Worm (Caenorhabditis elegans) whole organism, L3 larva: ENCODE results near the gene F43E12.1.

Experiments used
- R02D3.7 ChIP-seq: fragments of 150-350 bp; optimal IDR thresholded peaks from 2 replicates; lab custom pipeline; 2014; ENCODE audit warnings: missing biosample characterization, missing genetic modification characterization
- aly-2 ChIP-seq: fragments of 150-350 bp; optimal IDR thresholded peaks from 2 replicates; lab custom pipeline; 2014; ENCODE audit warnings: missing biosample characterization, missing genetic modification characterization
- ama-1 ChIP-seq: fragments of 150-350 bp; optimal IDR thresholded peaks from 2 replicates; lab custom pipeline; 2018
- ceh-28 ChIP-seq: fragments of 150-350 bp; optimal IDR thresholded peaks from 2 replicates; lab custom pipeline; 2014; ENCODE audit warnings: missing biosample characterization, missing genetic modification reagents, missing genetic modification characterization
- ceh-82 ChIP-seq: fragments of 150-350 bp; optimal IDR thresholded peaks from 2 replicates; lab custom pipeline; 2014; ENCODE audit warnings: missing biosample characterization, missing genetic modification characterization
- ceh-9 ChIP-seq: sonication (generic microtip); optimal IDR thresholded peaks from 2 replicates; lab custom pipeline; 2018; ENCODE audit warnings: missing biosample characterization, missing genetic modification characterization
- egl-27 ChIP-seq: sonication (generic microtip); optimal IDR thresholded peaks from 4 replicates; lab custom pipeline; 2017; ENCODE audit warnings: missing biosample characterization, missing genetic modification reagents, missing genetic modification characterization
- egl-5 ChIP-seq: fragments of 150-350 bp; optimal IDR thresholded peaks from 2 replicates; lab custom pipeline; 2017; ENCODE audit warnings: missing biosample characterization, missing genetic modification reagents, missing genetic modification characterization, inconsistent platforms
- elt-1 ChIP-seq: fragments of 150-350 bp; optimal IDR thresholded peaks from 2 replicates; lab custom pipeline; 2014; ENCODE audit warnings: missing biosample characterization, missing genetic modification characterization
- elt-2 ChIP-seq: sonication (generic microtip); optimal IDR thresholded peaks from 2 replicates; lab custom pipeline; 2016; ENCODE audit warnings: missing genetic modification reagents, mild to moderate bottlenecking, missing genetic modification characterization, missing compliant biosample characterization
- elt-3 ChIP-seq, 3 experiments: fragments of 150-350 bp in 1 of 3; sonication (generic microtip) in 2 of 3; optimal IDR thresholded peaks; 2 replicates in 2 of 3; 4 replicates in 1 of 3; lab custom pipeline; 2014 to 2017; ENCODE audit warnings: missing biosample characterization in 3 of 3, missing genetic modification characterization in 3 of 3
- eor-1 ChIP-seq, 2 experiments: fragments of 150-350 bp; optimal IDR thresholded peaks; 2 replicates each; lab custom pipeline; 2014 to 2018; ENCODE audit warnings: missing biosample characterization in 2 of 2, missing genetic modification characterization in 2 of 2
- fkh-10 ChIP-seq: sonication (generic microtip); optimal IDR thresholded peaks from 2 replicates; lab custom pipeline; 2017; ENCODE audit warnings: missing biosample characterization, missing genetic modification reagents, missing genetic modification characterization
- fkh-2 ChIP-seq: fragments of 150-350 bp; optimal IDR thresholded peaks from 2 replicates; lab custom pipeline; 2014; ENCODE audit warnings: missing biosample characterization, missing genetic modification reagents, missing genetic modification characterization
- fos-1 ChIP-seq: fragments of 150-350 bp; optimal IDR thresholded peaks from 2 replicates; lab custom pipeline; 2014; ENCODE audit warnings: missing biosample characterization, missing genetic modification characterization
- hmg-11 ChIP-seq: sonication (generic microtip); optimal IDR thresholded peaks from 2 replicates; lab custom pipeline; 2016; ENCODE audit warnings: missing genetic modification characterization, missing compliant biosample characterization
- jun-1 ChIP-seq: fragments of 150-350 bp; optimal IDR thresholded peaks from 2 replicates; lab custom pipeline; 2014; ENCODE audit warnings: missing biosample characterization, missing genetic modification reagents, missing genetic modification characterization
- lin-39 ChIP-seq: fragments of 150-350 bp; optimal IDR thresholded peaks from 2 replicates; lab custom pipeline; 2018; ENCODE audit warnings: missing biosample characterization, missing genetic modification reagents, missing genetic modification characterization
- lsy-12 ChIP-seq: sonication (generic microtip); optimal IDR thresholded peaks from 2 replicates; lab custom pipeline; 2016; ENCODE audit warnings: mild to moderate bottlenecking, missing genetic modification characterization, missing compliant biosample characterization
- mml-1 ChIP-seq: fragments of 150-350 bp; sonication (generic microtip); optimal IDR thresholded peaks from 3 replicates; lab custom pipeline; 2014; ENCODE audit warnings: missing biosample characterization, missing genetic modification characterization
- nhr-11 ChIP-seq: fragments of 150-350 bp; optimal IDR thresholded peaks from 2 replicates; lab custom pipeline; 2014; ENCODE audit warnings: missing biosample characterization, missing genetic modification characterization
- nhr-12 ChIP-seq: fragments of 150-350 bp; optimal IDR thresholded peaks from 2 replicates; lab custom pipeline; 2014; ENCODE audit warnings: missing biosample characterization, missing genetic modification characterization
- nhr-23 ChIP-seq: fragments of 150-350 bp; optimal IDR thresholded peaks from 2 replicates; lab custom pipeline; 2014; ENCODE audit warnings: missing biosample characterization, missing genetic modification reagents, missing genetic modification characterization
- nhr-237 ChIP-seq: fragments of 150-350 bp; optimal IDR thresholded peaks from 2 replicates; lab custom pipeline; 2014; ENCODE audit warnings: missing biosample characterization, missing genetic modification characterization
- nhr-25 ChIP-seq: sonication (generic microtip); optimal IDR thresholded peaks from 2 replicates; lab custom pipeline; 2017; ENCODE audit warnings: missing biosample characterization, missing genetic modification characterization
- nhr-28 ChIP-seq: fragments of 150-350 bp; optimal IDR thresholded peaks from 2 replicates; lab custom pipeline; 2014; ENCODE audit warnings: missing biosample characterization, missing genetic modification characterization
- nhr-43 ChIP-seq: sonication (generic microtip); optimal IDR thresholded peaks from 2 replicates; lab custom pipeline; 2016; ENCODE audit warnings: mild to moderate bottlenecking, missing genetic modification characterization, missing compliant biosample characterization; ENCODE audit not compliant: poor library complexity, severe bottlenecking
- nhr-67 ChIP-seq: fragments of 150-350 bp; optimal IDR thresholded peaks from 2 replicates; lab custom pipeline; 2014; ENCODE audit warnings: missing biosample characterization, missing genetic modification characterization
- nhr-76 ChIP-seq: fragments of 150-350 bp; sonication (generic microtip); optimal IDR thresholded peaks from 5 replicates; lab custom pipeline; 2014; ENCODE audit warnings: missing biosample characterization, missing genetic modification characterization
- nhr-77 ChIP-seq: fragments of 150-350 bp; optimal IDR thresholded peaks from 2 replicates; lab custom pipeline; 2014; ENCODE audit warnings: missing biosample characterization, missing genetic modification characterization
- sea-2 ChIP-seq: fragments of 150-350 bp; sonication (generic microtip); optimal IDR thresholded peaks from 4 replicates; lab custom pipeline; 2014; ENCODE audit warnings: missing biosample characterization, missing genetic modification reagents, missing genetic modification characterization
- skn-1 ChIP-seq: fragments of 150-350 bp; optimal IDR thresholded peaks from 2 replicates; lab custom pipeline; 2014; ENCODE audit warnings: missing biosample characterization, missing genetic modification characterization
- snpc-4 ChIP-seq: fragments of 150-350 bp; optimal IDR thresholded peaks from 2 replicates; lab custom pipeline; 2014; ENCODE audit warnings: missing biosample characterization, missing genetic modification characterization
- tbx-2 ChIP-seq: sonication (generic microtip); optimal IDR thresholded peaks from 2 replicates; lab custom pipeline; 2016; ENCODE audit warnings: mild to moderate bottlenecking, missing genetic modification characterization, missing compliant biosample characterization
- unc-39 ChIP-seq: sonication (generic microtip); optimal IDR thresholded peaks from 4 replicates; lab custom pipeline; 2017; ENCODE audit warnings: missing biosample characterization, missing genetic modification characterization
- unc-62 ChIP-seq: fragments of 150-350 bp; sonication (generic microtip); optimal IDR thresholded peaks from 4 replicates; lab custom pipeline; 2014; ENCODE audit warnings: missing biosample characterization, missing genetic modification reagents, missing genetic modification characterization
- zag-1 ChIP-seq: fragments of 150-350 bp; optimal IDR thresholded peaks from 2 replicates; lab custom pipeline; 2014; ENCODE audit warnings: missing biosample characterization, missing genetic modification characterization
- ztf-11 ChIP-seq: fragments of 150-350 bp; optimal IDR thresholded peaks from 2 replicates; lab custom pipeline; 2014; ENCODE audit warnings: missing biosample characterization, missing genetic modification characterization
- ztf-4 ChIP-seq: fragments of 150-350 bp; optimal IDR thresholded peaks from 2 replicates; lab custom pipeline; 2014; ENCODE audit warnings: missing biosample characterization, missing genetic modification characterization

F43E12.1 gene

DNA sequence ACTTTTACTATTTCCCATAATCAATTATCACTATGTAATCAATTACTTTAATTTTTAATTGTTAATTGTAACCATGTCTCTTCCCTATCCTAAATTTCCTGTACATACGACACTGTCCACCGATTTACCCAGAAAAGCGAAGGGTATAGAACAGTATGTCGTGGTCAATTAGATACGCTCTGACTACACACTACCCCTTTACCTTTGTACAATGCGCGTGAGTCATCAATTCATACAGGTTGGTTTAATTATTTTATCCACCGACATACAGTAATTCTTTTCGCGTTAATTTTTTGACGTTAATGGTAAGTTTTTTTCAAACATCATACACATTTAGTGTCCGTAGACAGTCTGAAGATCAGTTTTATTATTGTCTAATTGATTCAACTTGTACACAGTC is 4.2 kb downstream of the F43E12.1 start (continued):
- peak; percentile 96 for TF ChIP-seq nhr-25 (tag; lab: Kevin White, UChicago)
- peak; percentile 63 for TF ChIP-seq egl-5 (tag; lab: Kevin White, UChicago)
- peak; percentile 95 for TF ChIP-seq nhr-77
- no peak for TF ChIP-seq hmg-11 (tag; lab: Kevin White, UChicago)
- no peak for TF ChIP-seq unc-39 (tag; lab: Kevin White, UChicago)
- no peak for TF ChIP-seq zag-1 (tag; lab: Kevin White, UChicago)
- no peak for TF ChIP-seq eor-1 (tag; optimal IDR thresholded peaks at IDR 0.05; lab: Kevin White, UChicago)
- peak; percentile 33 for TF ChIP-seq ztf-4 (tag; lab: Kevin White, UChicago)
- TF ChIP-seq tbx-2, result peak; percentile 94
- no peak for TF ChIP-seq unc-62 (GFP tag; lab: Kevin White, UChicago)
- TF ChIP-seq nhr-67 (tag; lab: Kevin White, UChicago), result no peak
- TF ChIP-seq aly-2, result peak; percentile 67
- TF ChIP-seq snpc-4 (tag; lab: Kevin White, UChicago), result peak; percentile 76
- peak; percentile 75 for TF ChIP-seq elt-2
- peak; percentile 98 for TF ChIP-seq nhr-23
- TF ChIP-seq nhr-237 (tag; lab: Kevin White, UChicago), result peak; percentile 13
- TF ChIP-seq nhr-28 (tag; lab: Kevin White, UChicago), result peak; percentile 79
- no peak for TF ChIP-seq ama-1 (lab: Kevin White, UChicago)
- TF ChIP-seq mml-1, result no peak
- peak; percentile 77 for TF ChIP-seq skn-1 (tag; lab: Kevin White, UChicago)
- no peak for TF ChIP-seq nhr-11 (tag; lab: Kevin White, UChicago)
- TF ChIP-seq sea-2 (GFP tag; lab: Kevin White, UChicago), result no peak
- TF ChIP-seq elt-3 (tag; optimal IDR thresholded peaks at IDR 0.05; lab: Kevin White, UChicago), result peak; percentile 22 to 80 (median 40)
- peak; percentile 74 for TF ChIP-seq egl-27
- no peak for TF ChIP-seq ztf-11 (tag; lab: Kevin White, UChicago)
- no peak for TF ChIP-seq fkh-10 (GFP tag; lab: Kevin White, UChicago)
- no peak for TF ChIP-seq ceh-9 (tag; lab: Kevin White, UChicago)
- peak; percentile 98 for TF ChIP-seq nhr-43 (tag; lab: Kevin White, UChicago)

DNA sequence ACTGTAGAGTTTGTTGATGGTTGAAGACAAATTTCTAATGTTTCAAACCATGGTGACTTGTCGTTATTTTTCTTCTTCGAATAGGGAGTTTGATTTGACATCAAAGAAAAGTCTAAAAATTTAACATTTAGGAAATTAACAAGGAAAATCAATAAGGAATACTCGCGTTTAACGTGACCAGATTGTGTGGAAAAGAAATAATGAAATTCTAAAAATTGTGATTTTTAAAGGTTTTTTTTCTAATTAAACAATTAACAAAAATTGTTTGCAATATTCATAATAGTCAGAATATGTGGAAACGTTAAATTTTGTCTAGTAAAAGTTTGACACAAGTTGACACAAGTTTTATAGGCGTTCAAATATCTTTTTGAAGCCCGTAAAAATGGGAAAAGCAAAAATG is 10.2 kb downstream of the F43E12.1 start, which contains the start of gene C55B6.4:
Gene C55B6.4, minus strand, starts transcription at position 101 of the 400 bp plus-strand sequence.
- TF ChIP-seq ama-1 (lab: Kevin White, UChicago) (no peak), nhr-28 (tag; lab: Kevin White, UChicago) (no peak), ztf-11 (tag; lab: Kevin White, UChicago) (no peak), nhr-237 (tag; lab: Kevin White, UChicago) (no peak), aly-2 (no peak), ceh-82 (tag; lab: Kevin White, UChicago) (no peak), nhr-77 (no peak), ztf-4 (tag; lab: Kevin White, UChicago) (no peak), zag-1 (tag; lab: Kevin White, UChicago) (no peak), lin-39 (no peak), elt-2 (no peak), lsy-12 (tag; lab: Kevin White, UChicago) (no peak), nhr-76 (tag; lab: Kevin White, UChicago) (no peak), hmg-11 (tag; lab: Kevin White, UChicago) (no peak), fos-1 (tag; lab: Kevin White, UChicago) (no peak)

DNA sequence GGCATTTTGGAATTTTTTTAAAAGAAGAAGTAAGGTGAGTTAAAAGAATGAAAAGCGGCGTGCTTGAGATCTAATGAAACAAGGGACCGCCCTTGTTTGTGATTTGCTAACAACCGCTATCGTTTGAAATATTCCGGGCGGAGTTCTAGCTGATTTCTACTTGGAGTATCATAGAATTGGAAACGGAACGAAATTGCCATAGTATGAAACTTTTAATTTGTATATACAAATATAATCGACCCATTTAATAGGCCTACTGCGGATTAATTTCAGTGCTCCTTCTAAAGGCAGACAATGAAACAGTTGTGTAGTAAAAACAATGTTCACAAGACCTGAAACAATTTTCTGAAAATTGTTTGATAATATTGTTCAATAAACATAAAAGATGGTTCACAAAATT is 14.4 kb downstream of the F43E12.1 start, which contains the start of gene C55B6.7:
Gene C55B6.7, minus strand, starts transcription at position 101 of the 400 bp plus-strand sequence.
- no peak for TF ChIP-seq nhr-76 (tag; lab: Kevin White, UChicago)
- no peak for TF ChIP-seq nhr-77
- TF ChIP-seq egl-5 (tag; lab: Kevin White, UChicago), result no peak
- no peak for TF ChIP-seq R02D3.7 (tag; lab: Kevin White, UChicago)
- TF ChIP-seq aly-2, result no peak
- no peak for TF ChIP-seq fkh-2
- TF ChIP-seq ceh-28, result no peak
- no peak for TF ChIP-seq fkh-10 (GFP tag; lab: Kevin White, UChicago)
- TF ChIP-seq fos-1 (tag; lab: Kevin White, UChicago), result no peak
- TF ChIP-seq jun-1 (tag; lab: Kevin White, UChicago), result no peak
- no peak for TF ChIP-seq lsy-12 (tag; lab: Kevin White, UChicago)
- no peak for TF ChIP-seq nhr-25 (tag; lab: Kevin White, UChicago)
- TF ChIP-seq nhr-12, result no peak
- no peak for TF ChIP-seq nhr-43 (tag; lab: Kevin White, UChicago)
- no peak for TF ChIP-seq snpc-4 (tag; lab: Kevin White, UChicago)
- TF ChIP-seq elt-1 (tag; lab: Kevin White, UChicago), result no peak
